Worm (Caenorhabditis elegans): ENCODE results near the gene cyp-13A8.
A peak's percentile ranks its signal among the peaks of the same experiment; 100 is the strongest.

Gene cyp-13A8

ce11 chrII:9850945-9851344 is 43.6 kb upstream of the cyp-13A8 start, which contains the start of gene ZK938.10 (continued):
- no peak for TF ChIP-seq F52B5.7 (tag; optimal IDR thresholded peaks at IDR 0.05)
- no peak for TF ChIP-seq somi-1 (GFP tag; optimal IDR thresholded peaks at IDR 0.05)
- TF ChIP-seq sptf-2 (GFP tag; optimal IDR thresholded peaks at IDR 0.05): no peak

ce11 chrII:9849497-9849896 is 42.1 kb upstream of the cyp-13A8 start, which contains the start of gene old-2:
Gene old-2 (minus strand): TSS chrII:9849597.
- no peak for TF ChIP-seq cebp-2 (GFP tag; IDR thresholded peaks at IDR 0.05)
- no peak for TF ChIP-seq nfya-2 (GFP tag; IDR thresholded peaks at IDR 0.05)
- TF ChIP-seq F33H1.4 (GFP tag; IDR thresholded peaks at IDR 0.05): no peak
- no peak for TF ChIP-seq lin-35 (GFP tag; optimal IDR thresholded peaks at IDR 0.05)
- TF ChIP-seq unc-62 (GFP tag; optimal IDR thresholded peaks at IDR 0.05): no peak

- TF ChIP-seq Y53F4B.3 (GFP tag; IDR thresholded peaks at IDR 0.05) (no peak), sea-2 (GFP tag; IDR thresholded peaks at IDR 0.05) (no peak), tbp1 (GFP tag; optimal IDR thresholded peaks at IDR 0.05) (no peak), ccch-3 (GFP tag; optimal IDR thresholded peaks at IDR 0.05) (no peak), attf-6 (GFP tag; IDR thresholded peaks at IDR 0.05) (no peak), madf-8 (GFP tag; conservative IDR thresholded peaks at IDR 0.05) (no peak), bed-2 (GFP tag; IDR thresholded peaks at IDR 0.05) (no peak), F39B2.1 (GFP tag; IDR thresholded peaks at IDR 0.05) (no peak), C17E4.6 (GFP tag; IDR thresholded peaks at IDR 0.05) (no peak), lir-1 (GFP tag; conservative IDR thresholded peaks at IDR 0.05) (no peak), ztf-6 (GFP tag; IDR thresholded peaks at IDR 0.05) (no peak), Y79H2A.3 (GFP tag; conservative IDR thresholded peaks at IDR 0.05) (no peak), F10E7.11 (tag; optimal IDR thresholded peaks at IDR 0.05) (no peak), B0261.1 (tag; optimal IDR thresholded peaks at IDR 0.05) (no peak), unc-62 (GFP tag; optimal IDR thresholded peaks at IDR 0.05) (no peak), nfyb-1 (GFP tag; IDR thresholded peaks at IDR 0.05) (no peak)
Observed at ce11 chrII:9845239-9845638, 37.9 kb upstream of the cyp-13A8 start, which contains the start of gene chil-9. Gene chil-9 (minus strand): TSS chrII:9845339.

ce11 chrII:9841985-9842505 is 34.7 kb upstream of the cyp-13A8 start, which contains the start of gene rnh-1.2:
Gene rnh-1.2 (minus strand): TSS chrII:9842035.
- TF ChIP-seq B0019.2 (GFP tag; conservative IDR thresholded peaks at IDR 0.05) (no peak), rpc-1 (optimal IDR thresholded peaks at IDR 0.05) (no peak), rpc-1 (tag; optimal IDR thresholded peaks at IDR 0.05) (no peak), F33H1.4 (GFP tag; IDR thresholded peaks at IDR 0.05) (peak; percentile 81), B0336.3 (GFP tag; IDR thresholded peaks at IDR 0.05) (no peak), xnd-1 (tag; optimal IDR thresholded peaks at IDR 0.05) (peak; percentile 79), lsl-1 (GFP tag; optimal IDR thresholded peaks at IDR 0.05) (peak; percentile 87), dpff-1 (tag; optimal IDR thresholded peaks at IDR 0.05) (no peak), madf-8 (GFP tag; conservative IDR thresholded peaks at IDR 0.05) (peak; percentile 88), nfya-2 (GFP tag; IDR thresholded peaks at IDR 0.05) (no peak), cebp-1 (GFP tag; IDR thresholded peaks at IDR 0.05) (no peak), cebp-1 (tag; optimal IDR thresholded peaks at IDR 0.05) (no peak), Y53G8AR.9 (GFP tag; conservative IDR thresholded peaks at IDR 0.05) (no peak), madf-6 (GFP tag; IDR thresholded peaks at IDR 0.05) (peak; percentile 96)

ce11 chrII:9840313-9840712 is 32.9 kb upstream of the cyp-13A8 start, which contains the start of gene ZK938.11:
Gene ZK938.11 (minus strand): TSS chrII:9840413.
- TF ChIP-seq Y53G8AR.9 (GFP tag; conservative IDR thresholded peaks at IDR 0.05) (no peak), B0019.2 (GFP tag; conservative IDR thresholded peaks at IDR 0.05) (no peak), egl-18 (GFP tag; IDR thresholded peaks at IDR 0.05) (no peak), Y56A3A.18 (GFP tag; IDR thresholded peaks at IDR 0.05) (no peak), efl-1 (GFP tag; optimal IDR thresholded peaks at IDR 0.05) (no peak), let-526 (GFP tag; IDR thresholded peaks at IDR 0.05) (no peak), hmg-1.2 (GFP tag; IDR thresholded peaks at IDR 0.05) (no peak), cebp-2 (GFP tag; IDR thresholded peaks at IDR 0.05) (no peak), attf-5 (GFP tag; optimal IDR thresholded peaks at IDR 0.05) (no peak), C06A6.2 (GFP tag; conservative IDR thresholded peaks at IDR 0.05) (no peak), nhr-80 (tag; optimal IDR thresholded peaks at IDR 0.05) (no peak), chd-7 (tag; optimal IDR thresholded peaks at IDR 0.05) (no peak), ztf-3 (GFP tag; optimal IDR thresholded peaks at IDR 0.05) (no peak), sdz-38 (tag; optimal IDR thresholded peaks at IDR 0.05) (no peak), ztf-6 (GFP tag; IDR thresholded peaks at IDR 0.05) (no peak)

All from whole organism, young adult.